Worm (Caenorhabditis elegans) whole organism, dauer: Measurements from ENCODE around the gene far-4.

ENCODE experiments used
- unc-62 ChIP-seq: sonication (generic microtip); optimal IDR thresholded peaks from 2 replicates; lab custom pipeline; 2017; ENCODE audit warnings: missing biosample characterization, missing genetic modification reagents, missing genetic modification characterization

The far-4 gene

DNA sequence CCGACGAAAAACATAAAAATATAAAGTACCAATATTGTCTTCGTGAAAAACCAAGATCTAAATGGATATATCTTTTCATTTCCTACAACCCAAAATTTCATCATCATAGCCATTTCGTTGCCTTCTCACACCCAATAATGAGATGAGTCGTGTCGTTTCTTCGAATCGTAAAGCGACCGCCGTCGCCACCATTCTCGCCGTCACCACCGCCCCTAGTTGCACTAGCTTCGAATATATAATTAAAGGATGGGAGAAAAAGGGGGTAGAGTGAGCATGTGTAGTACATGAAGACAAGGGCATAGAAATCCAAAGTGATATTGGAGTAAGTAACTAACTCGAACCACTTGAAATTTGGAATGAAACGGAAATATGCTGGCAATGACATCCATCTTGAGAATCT, 22.8 kb upstream of the far-4 start:
- no peak for TF ChIP-seq unc-62 (GFP tag; lab: Kevin White, UChicago)

- no peak for TF ChIP-seq unc-62 (GFP tag; lab: Kevin White, UChicago)
Observed at ce11 chrV:13021540-13021939, 22.1 kb upstream of the far-4 start.

- no peak for TF ChIP-seq unc-62 (GFP tag; lab: Kevin White, UChicago)
Observed at ce11 chrV:13020638-13021037, 21.2 kb upstream of the far-4 start.

DNA sequence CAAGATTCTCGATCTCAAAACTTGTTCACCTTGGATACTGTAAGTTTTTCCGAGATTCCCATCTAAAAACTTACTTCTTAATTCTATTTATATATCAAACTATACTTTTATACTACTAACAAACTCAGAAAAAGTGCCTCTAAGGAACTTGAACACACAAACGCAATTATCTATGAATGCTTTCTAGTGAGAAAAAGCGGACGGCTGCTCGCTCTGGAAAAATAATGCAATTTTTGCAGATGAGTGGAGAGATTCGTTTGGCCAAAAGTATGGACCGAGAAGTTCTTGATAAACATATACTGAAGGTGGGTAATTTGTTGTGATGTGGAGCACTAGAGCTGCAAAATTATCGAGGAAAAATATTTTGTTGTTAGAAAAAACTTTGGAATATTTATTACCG, 20.6 kb upstream of the far-4 start:
- no peak for TF ChIP-seq unc-62 (GFP tag; lab: Kevin White, UChicago)

DNA sequence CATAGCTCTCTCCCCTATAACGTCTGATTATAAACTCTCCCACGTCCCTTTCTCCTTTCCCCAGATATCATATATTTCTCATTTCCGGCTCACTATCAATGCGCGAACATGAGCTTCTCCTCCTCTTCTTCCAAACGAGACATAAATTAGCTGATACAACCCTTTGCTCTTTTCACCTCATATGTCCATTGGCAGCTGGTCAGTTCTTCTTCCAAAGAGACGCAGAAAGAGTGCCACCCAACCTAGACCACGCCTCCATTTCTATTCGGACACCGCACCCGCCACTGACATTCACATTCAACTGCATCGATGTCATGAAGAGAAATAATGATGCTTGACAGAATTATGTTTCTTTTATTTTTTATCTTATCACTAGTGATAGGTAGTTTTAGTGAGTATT, 19.3 kb upstream of the far-4 start, which contains the start of gene fmi-1:
Gene fmi-1, plus strand, starts transcription at position 301 of the 400 bp plus-strand sequence.
- TF ChIP-seq unc-62 (GFP tag; lab: Kevin White, UChicago) = no peak

ce11 chrV:13018233-13018632, 18.8 kb upstream of the far-4 start:
- TF ChIP-seq unc-62 (GFP tag; lab: Kevin White, UChicago) = no peak

- no peak for TF ChIP-seq unc-62 (GFP tag; lab: Kevin White, UChicago)
Observed at ce11 chrV:13013844-13014243, 14.4 kb upstream of the far-4 start, which contains the start of gene F15B9.6. Gene F15B9.6, plus strand, starts transcription at chrV:13014144.

DNA sequence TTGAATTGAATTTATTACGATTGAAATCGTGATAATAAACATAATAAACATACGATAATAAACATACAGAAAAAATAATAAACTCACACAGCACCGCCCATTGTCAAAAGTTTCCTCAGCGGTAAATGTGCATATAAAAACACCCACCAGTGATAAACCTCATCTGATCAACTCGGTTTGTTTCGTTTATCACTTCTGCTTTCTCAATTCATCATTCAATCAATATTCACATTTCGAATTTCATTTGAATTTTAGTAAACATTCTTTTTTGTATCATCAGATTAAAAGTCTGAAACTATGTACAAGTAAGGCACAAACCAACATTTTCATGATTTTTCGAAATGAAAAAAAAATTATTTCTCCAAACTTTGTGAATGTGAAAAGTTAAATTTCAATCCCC, 13.7 kb upstream of the far-4 start, which contains the start of gene try-10:
Gene try-10, minus strand, starts transcription at position 101 of the 400 bp plus-strand sequence.
- no peak for TF ChIP-seq unc-62 (GFP tag; lab: Kevin White, UChicago)

DNA sequence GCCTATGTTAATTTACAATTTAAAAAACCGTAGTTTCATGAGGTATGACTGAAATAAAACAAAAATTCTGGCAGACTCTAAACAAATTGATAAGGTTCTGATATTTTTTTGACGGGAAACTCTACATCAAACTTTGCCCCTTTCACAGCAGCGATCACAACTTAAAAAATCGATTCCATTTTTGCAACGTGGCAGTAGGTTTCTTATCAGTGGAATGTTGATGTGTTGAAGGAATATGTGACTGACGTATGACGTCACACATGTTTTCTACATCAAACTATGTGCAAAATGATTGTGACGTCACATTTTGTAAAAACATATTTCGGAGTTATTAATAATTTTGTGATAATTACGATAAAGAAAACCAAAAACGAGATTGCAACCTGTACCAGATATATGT, 12.4 kb upstream of the far-4 start:
- no peak for TF ChIP-seq unc-62 (GFP tag; lab: Kevin White, UChicago)

DNA sequence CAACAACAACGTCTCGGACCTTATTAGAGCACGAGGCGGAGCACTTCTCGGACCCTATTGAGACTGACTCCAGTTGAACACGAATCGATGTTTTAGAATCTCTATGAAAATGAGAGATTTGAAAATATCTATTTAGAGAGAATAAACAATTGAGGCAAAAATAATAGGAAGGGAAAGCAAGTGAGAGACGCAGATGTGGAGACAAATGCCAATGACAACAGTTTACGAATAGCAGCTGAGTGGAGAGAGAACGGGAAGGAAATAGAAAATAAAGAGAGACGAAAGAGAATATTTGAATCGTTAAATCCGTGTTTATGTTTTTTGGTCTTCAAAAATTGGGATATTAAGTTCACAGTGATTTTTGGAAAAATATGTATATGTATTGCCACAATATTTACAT, 10.4 kb upstream of the far-4 start:
- TF ChIP-seq unc-62 (GFP tag; lab: Kevin White, UChicago) = no peak

ce11 chrV:13009271-13009670, 9.8 kb upstream of the far-4 start:
- TF ChIP-seq unc-62 (GFP tag; lab: Kevin White, UChicago) = no peak

DNA sequence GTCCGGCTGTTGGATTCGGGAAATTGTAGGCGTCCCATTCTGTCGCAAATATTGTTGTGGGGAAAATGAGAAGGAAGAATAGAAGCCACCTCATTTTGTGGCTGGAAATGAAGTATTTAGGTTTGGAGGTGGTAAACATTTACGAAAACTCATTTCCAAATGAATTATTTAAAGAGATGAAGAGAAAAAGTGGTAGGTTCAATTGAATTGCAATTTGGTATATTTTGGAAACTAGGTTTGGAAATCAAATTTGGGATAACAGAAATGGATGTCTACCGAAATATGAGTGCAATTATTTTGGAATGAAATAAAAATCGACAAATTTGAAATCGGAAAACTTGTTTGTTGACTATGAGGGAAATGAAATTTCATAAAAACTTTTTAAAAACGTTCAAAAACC, 9.4 kb upstream of the far-4 start, which contains the start of gene F15B9.10:
Gene F15B9.10, minus strand, starts transcription at position 101 of the 400 bp plus-strand sequence.
- TF ChIP-seq unc-62 (GFP tag; lab: Kevin White, UChicago) = no peak

ce11 chrV:13006754-13007153, 7.3 kb upstream of the far-4 start:
- no peak for TF ChIP-seq unc-62 (GFP tag; lab: Kevin White, UChicago)

DNA sequence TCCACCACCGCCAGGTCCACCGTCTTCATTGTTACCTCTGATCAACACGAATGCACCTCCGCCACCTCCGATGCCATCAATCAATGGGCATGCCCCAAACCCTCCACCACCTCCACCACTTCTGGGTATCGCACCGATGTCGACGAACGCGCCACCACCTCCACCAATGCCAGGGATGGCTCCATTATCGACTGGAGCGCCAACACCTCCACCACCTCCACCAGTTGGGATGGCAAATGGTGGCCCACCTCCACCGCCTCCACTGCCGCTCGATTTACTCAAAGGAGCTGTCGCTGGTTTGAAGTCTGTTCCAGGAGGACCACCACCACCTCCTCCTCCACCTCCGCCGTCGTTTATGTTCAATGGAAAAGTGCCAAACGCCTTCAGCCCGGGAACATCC, 4.9 kb upstream of the far-4 start:
- no peak for TF ChIP-seq unc-62 (GFP tag; lab: Kevin White, UChicago)

DNA sequence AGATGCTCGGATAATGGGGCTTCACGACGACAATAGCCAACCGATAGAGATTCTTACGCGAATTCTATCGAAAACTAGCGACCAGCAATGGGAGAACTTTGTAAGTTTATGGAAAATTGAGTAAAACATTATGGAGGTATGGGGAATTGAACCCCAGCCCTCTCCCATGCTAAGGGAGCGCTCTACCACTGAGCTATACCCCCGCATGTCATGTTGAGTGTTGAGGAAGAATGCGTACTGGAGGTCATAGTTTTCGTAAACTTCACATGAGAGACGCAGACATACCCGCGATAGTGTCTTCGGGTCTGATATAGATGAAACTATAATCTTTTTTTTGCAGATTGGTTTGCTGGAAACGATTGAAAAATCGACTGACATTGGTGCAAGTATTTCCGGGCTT, 3.9 kb upstream of the far-4 start:
- TF ChIP-seq unc-62 (GFP tag; lab: Kevin White, UChicago) = no peak

ce11 chrV:13002070-13002469, 2.6 kb upstream of the far-4 start, which contains the start of gene inft-2:
Gene inft-2, plus strand, starts transcription at chrV:13002317.
- TF ChIP-seq unc-62 (GFP tag; lab: Kevin White, UChicago) = no peak

- no peak for TF ChIP-seq unc-62 (GFP tag; lab: Kevin White, UChicago)
Observed at ce11 chrV:13000068-13000467, 609 bp upstream of the far-4 start.

- no peak for TF ChIP-seq unc-62 (GFP tag; lab: Kevin White, UChicago)
Observed at ce11 chrV:12997422-12997821, 2.0 kb downstream of the far-4 start, which contains the start of gene far-3. Gene far-3, minus strand, starts transcription at chrV:12997522.
